Worm (Caenorhabditis elegans) whole organism, late embryonic: ENCODE data around the gene piga-1.

Experiments used
- C08G9.2 ChIP-seq: sonication (generic microtip); optimal IDR thresholded peaks from 2 replicates; lab custom pipeline; 2016; ENCODE audit warnings: mild to moderate bottlenecking, missing genetic modification characterization, moderate library complexity, missing compliant biosample characterization
- C38D4.7 ChIP-seq: fragments of 200-800 bp; sonication (Bioruptor generic); optimal IDR thresholded peaks from 2 replicates; lab custom pipeline; 2018; ENCODE audit warnings: mild to moderate bottlenecking, missing genetic modification characterization, moderate library complexity, missing compliant biosample characterization
- F13H6.1 ChIP-seq: sonication (generic microtip); optimal IDR thresholded peaks from 2 replicates; lab custom pipeline; 2016; ENCODE audit warnings: missing genetic modification characterization, missing compliant biosample characterization
- ceh-14 ChIP-seq: sonication (generic microtip); optimal IDR thresholded peaks from 2 replicates; lab custom pipeline; 2016; ENCODE audit warnings: missing genotype, missing genetic modification characterization, missing compliant biosample characterization
- ceh-19 ChIP-seq: fragments of 200-800 bp; sonication (Bioruptor generic); optimal IDR thresholded peaks from 2 replicates; lab custom pipeline; 2018; ENCODE audit warnings: mild to moderate bottlenecking, missing genetic modification characterization, missing compliant biosample characterization
- ceh-2 ChIP-seq: sonication (generic microtip); optimal IDR thresholded peaks from 2 replicates; lab custom pipeline; 2016; ENCODE audit warnings: missing genotype, missing genetic modification characterization, missing compliant biosample characterization
- ceh-30 ChIP-seq: fragments of 150-350 bp; optimal IDR thresholded peaks from 2 replicates; lab custom pipeline; 2014; ENCODE audit warnings: missing biosample characterization, missing genetic modification characterization
- ceh-31 ChIP-seq: sonication (generic microtip); optimal IDR thresholded peaks from 2 replicates; lab custom pipeline; 2016; ENCODE audit warnings: missing genetic modification characterization, missing compliant biosample characterization
- ceh-34 ChIP-seq: sonication (generic microtip); optimal IDR thresholded peaks from 2 replicates; lab custom pipeline; 2016; ENCODE audit warnings: mild to moderate bottlenecking, missing genetic modification characterization, missing compliant biosample characterization
- ceh-6 ChIP-seq: fragments of 200-800 bp; sonication (Bioruptor generic); optimal IDR thresholded peaks from 2 replicates; lab custom pipeline; 2018; ENCODE audit warnings: mild to moderate bottlenecking, missing genetic modification characterization, missing compliant biosample characterization
- che-1 ChIP-seq: sonication (generic microtip); optimal IDR thresholded peaks from 2 replicates; lab custom pipeline; 2016; ENCODE audit warnings: mild to moderate bottlenecking, missing genetic modification characterization, missing compliant biosample characterization
- elt-4 ChIP-seq: sonication (generic microtip); optimal IDR thresholded peaks from 2 replicates; lab custom pipeline; 2016; ENCODE audit warnings: missing genetic modification characterization, missing compliant biosample characterization
- fax-1 ChIP-seq: sonication (generic microtip); optimal IDR thresholded peaks from 2 replicates; lab custom pipeline; 2016; ENCODE audit warnings: missing genotype, missing genetic modification characterization, missing compliant biosample characterization
- gmeb-2 ChIP-seq: sonication (generic microtip); optimal IDR thresholded peaks from 2 replicates; lab custom pipeline; 2016; ENCODE audit warnings: missing genetic modification characterization, inconsistent platforms, missing compliant biosample characterization
- hlh-15 ChIP-seq: sonication (generic microtip); optimal IDR thresholded peaks from 2 replicates; lab custom pipeline; 2016; ENCODE audit warnings: missing genetic modification characterization, missing compliant biosample characterization
- hlh-30 ChIP-seq: sonication (generic microtip); optimal IDR thresholded peaks from 2 replicates; lab custom pipeline; 2017; ENCODE audit warnings: antibody characterized with exemption, missing genetic modification characterization, missing compliant biosample characterization; ENCODE audit not compliant: insufficient read depth
- lin-11 ChIP-seq: fragments of 200-800 bp; sonication (Bioruptor generic); optimal IDR thresholded peaks from 2 replicates; lab custom pipeline; 2018; ENCODE audit warnings: mild to moderate bottlenecking, missing genetic modification characterization, missing compliant biosample characterization
- madf-2 ChIP-seq: sonication (generic microtip); optimal IDR thresholded peaks from 2 replicates; lab custom pipeline; 2017; ENCODE audit warnings: missing genetic modification characterization, missing compliant biosample characterization
- nfya-1 ChIP-seq: sonication (generic microtip); optimal IDR thresholded peaks from 2 replicates; lab custom pipeline; 2017; ENCODE audit warnings: missing genetic modification characterization, mild to moderate bottlenecking, missing compliant biosample characterization, antibody characterized with exemption, moderate library complexity
- nhr-11 ChIP-seq: fragments of 150-350 bp; optimal IDR thresholded peaks from 2 replicates; lab custom pipeline; 2014; ENCODE audit warnings: missing biosample characterization, missing genetic modification characterization
- nhr-232 ChIP-seq: sonication (generic microtip); optimal IDR thresholded peaks from 2 replicates; lab custom pipeline; 2016; ENCODE audit warnings: missing genetic modification characterization, missing compliant biosample characterization
- pha-2 ChIP-seq: sonication (generic microtip); optimal IDR thresholded peaks from 2 replicates; lab custom pipeline; 2017; ENCODE audit warnings: mild to moderate bottlenecking, missing genetic modification characterization, missing compliant biosample characterization
- pqm-1 ChIP-seq: sonication (generic microtip); optimal IDR thresholded peaks from 2 replicates; lab custom pipeline; 2016; ENCODE audit warnings: missing genetic modification characterization, missing compliant biosample characterization
- rnt-1 ChIP-seq: sonication (generic microtip); optimal IDR thresholded peaks from 2 replicates; lab custom pipeline; 2016; ENCODE audit warnings: missing genetic modification characterization, missing compliant biosample characterization
- sox-2 ChIP-seq: fragments of 200-800 bp; sonication (Bioruptor generic); IDR thresholded peaks from 2 replicates; pipeline ENCODE4 v1.3.6; 2022; ENCODE audit warnings: missing genetic modification reagents, missing genetic modification characterization, missing compliant biosample characterization
- sox-4 ChIP-seq: sonication (generic microtip); optimal IDR thresholded peaks from 2 replicates; lab custom pipeline; 2017; ENCODE audit warnings: mild to moderate bottlenecking, missing genetic modification characterization, inconsistent platforms, missing compliant biosample characterization
- tbx-7 ChIP-seq: sonication (generic microtip); optimal IDR thresholded peaks from 2 replicates; lab custom pipeline; 2016; ENCODE audit warnings: missing genotype, missing genetic modification characterization, missing compliant biosample characterization
- ttx-3 ChIP-seq: sonication (generic microtip); optimal IDR thresholded peaks from 2 replicates; lab custom pipeline; 2016; ENCODE audit warnings: missing genetic modification reagents, missing genetic modification characterization, missing compliant biosample characterization
- unc-3 ChIP-seq, 2 experiments: fragments of 200-800 bp in 1 of 2; sonication (Bioruptor generic) in 1 of 2; sonication (generic microtip) in 1 of 2; conservative IDR thresholded peaks in 1 of 2; optimal IDR thresholded peaks in 1 of 2; 2 replicates each; pipeline versions ENCODE4 v1.3.6 to Lab custom; 2016 to 2022; ENCODE audit warnings: missing compliant biosample characterization in 2 of 2, missing genetic modification characterization in 2 of 2, missing genetic modification reagents in 1 of 2
- unc-86 ChIP-seq: sonication (generic microtip); optimal IDR thresholded peaks from 2 replicates; lab custom pipeline; 2016; ENCODE audit warnings: missing genetic modification characterization, missing compliant biosample characterization

Gene piga-1

ce11 chrII:8670835-8671234 lies 9.3 kb upstream of the piga-1 start:
- TF ChIP-seq ttx-3 = no peak
- no peak for TF ChIP-seq unc-3 (GFP tag; conservative IDR thresholded peaks at IDR 0.05; lab: Robert Waterston, UW)
- no peak for TF ChIP-seq unc-3 (tag; optimal IDR thresholded peaks at IDR 0.05; lab: Kevin White, UChicago)
- TF ChIP-seq rnt-1 = no peak
- no peak for TF ChIP-seq ceh-30
- TF ChIP-seq madf-2 (tag; lab: Kevin White, UChicago) = no peak
- TF ChIP-seq nhr-232 (tag; lab: Kevin White, UChicago) = no peak
- no peak for TF ChIP-seq C08G9.2 (tag; lab: Kevin White, UChicago)
- no peak for TF ChIP-seq unc-86 (tag; lab: Kevin White, UChicago)
- no peak for TF ChIP-seq F13H6.1
- no peak for TF ChIP-seq pha-2 (tag; lab: Kevin White, UChicago)
- no peak for TF ChIP-seq ceh-6 (GFP tag; lab: Kevin White, UChicago)
- no peak for TF ChIP-seq hlh-15 (tag; lab: Kevin White, UChicago)
- no peak for TF ChIP-seq ceh-19 (GFP tag; lab: Kevin White, UChicago)

DNA sequence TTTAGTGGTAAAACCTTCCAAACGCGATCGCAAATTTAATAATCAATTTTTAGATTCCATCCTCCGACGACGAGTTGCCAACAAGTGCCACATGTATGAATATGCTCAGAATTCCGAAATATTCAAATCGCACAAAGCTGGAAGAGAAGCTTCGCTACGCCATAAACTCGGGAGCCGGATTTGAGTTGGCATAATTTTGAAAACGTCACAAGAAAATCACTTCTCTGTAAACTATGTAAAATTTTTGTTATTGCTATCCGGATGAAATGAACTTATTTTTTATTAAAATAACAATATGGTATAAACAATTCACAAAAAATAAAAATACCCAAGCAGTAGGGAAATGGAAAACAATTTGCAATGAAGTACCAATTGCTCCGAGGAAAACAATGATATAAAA lies 7.4 kb upstream of the piga-1 start:
- TF ChIP-seq unc-3 (GFP tag; conservative IDR thresholded peaks at IDR 0.05; lab: Robert Waterston, UW) = no peak
- no peak for TF ChIP-seq unc-3 (tag; optimal IDR thresholded peaks at IDR 0.05; lab: Kevin White, UChicago)
- TF ChIP-seq ceh-14 (tag; lab: Kevin White, UChicago) = no peak
- TF ChIP-seq madf-2 (tag; lab: Kevin White, UChicago) = no peak
- TF ChIP-seq sox-4 (tag; lab: Kevin White, UChicago) = no peak
- no peak for TF ChIP-seq gmeb-2 (tag; lab: Kevin White, UChicago)
- TF ChIP-seq hlh-30 (tag; lab: Kevin White, UChicago) = no peak
- TF ChIP-seq nhr-11 (tag; lab: Kevin White, UChicago) = no peak
- no peak for TF ChIP-seq ceh-2 (tag; lab: Kevin White, UChicago)

ce11 chrII:8664533-8664932 lies 3.0 kb upstream of the piga-1 start, which contains the start of gene etc-1:
TSS of gene etc-1 (plus strand) at chrII:8664833.
- TF ChIP-seq tbx-7 (no peak), ceh-14 (tag; lab: Kevin White, UChicago) (no peak), ceh-31 (tag; lab: Kevin White, UChicago) (no peak), che-1 (tag; lab: Kevin White, UChicago) (no peak), hlh-15 (tag; lab: Kevin White, UChicago) (no peak), sox-2 (GFP tag; lab: Robert Waterston, UW) (no peak)

DNA sequence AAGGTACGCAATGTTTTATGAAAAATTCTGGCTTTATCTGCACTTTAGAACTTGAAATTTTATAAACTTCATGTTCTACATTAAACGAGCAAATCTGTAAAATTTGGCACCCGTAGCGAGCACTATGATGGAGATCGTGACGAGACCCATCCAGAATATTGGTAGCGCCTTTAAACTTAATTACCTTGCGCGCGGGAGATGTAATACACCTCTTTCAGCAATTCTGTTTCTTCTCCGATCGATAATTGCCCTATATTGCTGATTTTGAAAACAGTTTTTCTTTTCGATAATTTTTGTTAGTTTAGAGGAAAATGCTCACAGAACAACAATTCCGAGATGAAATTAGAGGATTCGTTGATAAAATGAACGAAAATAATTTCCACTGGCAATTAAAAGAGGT lies 2.7 kb downstream of the piga-1 start, which contains the start of gene atg-10:
TSS of gene atg-10 (plus strand) at position 301 of the 400 bp plus-strand sequence.
- no peak for TF ChIP-seq nfya-1 (tag; lab: Kevin White, UChicago)
- TF ChIP-seq fax-1 (tag; lab: Kevin White, UChicago) = no peak
- no peak for TF ChIP-seq pqm-1 (tag; lab: Kevin White, UChicago)
- TF ChIP-seq ttx-3 = no peak
- no peak for TF ChIP-seq ceh-2 (tag; lab: Kevin White, UChicago)
- TF ChIP-seq C38D4.7 (GFP tag; lab: Kevin White, UChicago) = no peak
- no peak for TF ChIP-seq lin-11 (tag; lab: Kevin White, UChicago)
- TF ChIP-seq, all 69 proteins: peak for 0

DNA sequence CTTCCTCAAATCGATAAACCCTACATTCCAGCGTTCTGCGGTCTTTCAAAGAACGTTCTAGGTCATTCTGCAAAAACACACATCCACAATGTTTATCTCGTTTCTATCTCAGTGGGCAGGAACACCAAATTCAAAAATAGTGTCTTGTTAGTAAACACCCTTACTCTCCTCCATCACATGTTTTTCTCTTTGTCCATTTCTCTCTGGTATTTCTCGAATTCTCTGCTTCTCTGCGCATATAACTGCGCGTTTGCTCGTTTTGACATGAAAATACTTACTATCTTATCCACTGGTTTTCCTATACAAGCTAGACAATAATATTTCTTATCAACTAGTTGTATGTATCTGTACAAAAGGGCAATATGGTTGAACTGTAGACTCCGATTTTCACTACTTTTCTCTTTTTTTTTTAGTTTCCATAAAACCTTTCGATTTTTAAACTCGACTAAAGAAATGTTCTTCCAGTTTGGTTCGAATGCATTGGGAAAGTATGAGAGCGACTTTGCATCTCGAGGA lies 10.8 kb downstream of the piga-1 start, which contains the start of gene pyr-1:
TSS of gene pyr-1 (plus strand) at position 466 of the 516 bp plus-strand sequence.
- TF ChIP-seq hlh-30 (tag; lab: Kevin White, UChicago) = peak; percentile 45
- no peak for TF ChIP-seq sox-4 (tag; lab: Kevin White, UChicago)

ce11 chrII:8648843-8649242 lies 12.7 kb downstream of the piga-1 start:
- no peak for TF ChIP-seq fax-1 (tag; lab: Kevin White, UChicago)
- TF ChIP-seq ceh-34 (tag; lab: Kevin White, UChicago) = no peak
- no peak for TF ChIP-seq elt-4
